Worm (Caenorhabditis elegans) whole organism, dauer: Measurements from ENCODE around the gene xbx-5.
"Not testable (repeated sequence)": the region's sequence is repeated elsewhere in the genome, so short reads cannot be mapped to it uniquely, and the experiment has no call there.

ENCODE experiments used
- unc-62 ChIP-seq: sonication (generic microtip); optimal IDR thresholded peaks from 2 replicates; lab custom pipeline; 2017; ENCODE audit warnings: missing biosample characterization, missing genetic modification reagents, missing genetic modification characterization

xbx-5 gene

ce11 chrIII:3804422-3804821, at the start of gene xbx-5:
Gene xbx-5 (minus strand): TSS chrIII:3804477.
- TF ChIP-seq unc-62, result no peak

- not testable (repeated sequence) for TF ChIP-seq unc-62
These were observed 47.8 kb upstream of the xbx-5 start, which contains the start of gene cyp-25A4 for ce11 chrIII:3852030-3852579. Gene cyp-25A4 (minus strand): TSS chrIII:3852080.

ce11 chrIII:3844746-3845145, 40.5 kb upstream of the xbx-5 start, which contains the start of gene maph-1.3:
Gene maph-1.3 (plus strand): TSS chrIII:3844893.
- TF ChIP-seq unc-62, result not testable (repeated sequence)

ce11 chrIII:3843514-3843913, 39.2 kb upstream of the xbx-5 start, which contains the start of gene C36A4.4:
Gene C36A4.4 (minus strand): TSS chrIII:3843614.
- not testable (repeated sequence) for TF ChIP-seq unc-62

ce11 chrIII:3840279-3840678, 36.0 kb upstream of the xbx-5 start, which contains the start of gene C36A4.11:
Gene C36A4.11 (plus strand): TSS chrIII:3840579.
- not testable (repeated sequence) for TF ChIP-seq unc-62

- no peak for TF ChIP-seq unc-62
These were observed 35.4 kb upstream of the xbx-5 start, which contains the start of gene cyp-25A3 for ce11 chrIII:3839635-3840034. Gene cyp-25A3 (minus strand): TSS chrIII:3839735.

ce11 chrIII:3834800-3835271, 30.6 kb upstream of the xbx-5 start, which contains the start of gene cyp-25A2:
Gene cyp-25A2 (plus strand): TSS chrIII:3835221.
- no peak for TF ChIP-seq unc-62

- TF ChIP-seq unc-62, result no peak
These were observed 28.0 kb upstream of the xbx-5 start, which contains the start of gene cyp-25A1 for ce11 chrIII:3832291-3832690. Gene cyp-25A1 (plus strand): TSS chrIII:3832591.

- no peak for TF ChIP-seq unc-62
These were observed 27.5 kb upstream of the xbx-5 start for ce11 chrIII:3831798-3832197.

ce11 chrIII:3831381-3831780, 27.1 kb upstream of the xbx-5 start, which contains the start of gene C36A4.10:
Gene C36A4.10 (minus strand): TSS chrIII:3831481.
- no peak for TF ChIP-seq unc-62

ce11 chrIII:3829105-3829504, 24.8 kb upstream of the xbx-5 start, which contains the start of gene cnnm-5:
Gene cnnm-5 (minus strand): TSS chrIII:3829205.
- TF ChIP-seq unc-62, result no peak

ce11 chrIII:3821969-3822453, 17.7 kb upstream of the xbx-5 start, which contains the start of gene amx-1:
Gene amx-1 (plus strand): TSS chrIII:3822403.
- no peak for TF ChIP-seq unc-62

ce11 chrIII:3820134-3820533, 15.9 kb upstream of the xbx-5 start:
- no peak for TF ChIP-seq unc-62

ce11 chrIII:3819579-3819978, 15.3 kb upstream of the xbx-5 start, which contains the start of gene dpy-27:
Gene dpy-27 (minus strand): TSS chrIII:3819679.
- TF ChIP-seq unc-62, result no peak

- no peak for TF ChIP-seq unc-62
These were observed 10.1 kb upstream of the xbx-5 start for ce11 chrIII:3814421-3814820.

- TF ChIP-seq unc-62, result no peak
These were observed 8.2 kb upstream of the xbx-5 start for ce11 chrIII:3812369-3812993.

- TF ChIP-seq unc-62, result no peak
These were observed 7.2 kb upstream of the xbx-5 start for ce11 chrIII:3811375-3811924.
